Worm (Caenorhabditis elegans): ENCODE results near the gene F13E9.16.

The F13E9.16 gene

DNA sequence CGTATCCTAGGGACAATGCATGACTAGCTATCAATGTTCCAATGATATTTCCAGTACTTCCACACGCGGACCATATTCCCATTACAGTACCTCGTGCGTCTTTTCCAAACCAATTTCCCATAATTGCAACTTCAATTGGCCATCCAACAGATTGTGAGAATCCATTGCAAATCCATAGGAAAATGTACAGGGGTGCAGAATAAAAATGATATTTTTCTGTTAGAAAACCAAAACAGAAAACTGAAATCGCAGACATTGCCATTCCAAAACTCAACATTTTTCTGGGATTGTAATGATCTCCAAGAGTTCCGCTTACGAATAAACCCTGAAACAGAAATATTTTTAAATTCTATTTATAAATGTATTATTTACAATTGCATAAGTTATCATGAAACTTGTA is 36.0 kb downstream of the F13E9.16 start:
- TF ChIP-seq ZK337.2 (GFP tag; IDR thresholded peaks at IDR 0.05) (no peak), unc-62 (GFP tag; optimal IDR thresholded peaks at IDR 0.05 in 1 of 2) (peak in 1 of 2 experiments; percentile 50), unc-62 (tag; optimal IDR thresholded peaks at IDR 0.05) (no peak), mxl-2 (GFP tag; conservative IDR thresholded peaks at IDR 0.05) (no peak), zfp-3 (GFP tag; conservative IDR thresholded peaks at IDR 0.05) (no peak), dve-1 (tag; optimal IDR thresholded peaks at IDR 0.05; ENCODE audit: insufficient read depth) (no peak)

DNA sequence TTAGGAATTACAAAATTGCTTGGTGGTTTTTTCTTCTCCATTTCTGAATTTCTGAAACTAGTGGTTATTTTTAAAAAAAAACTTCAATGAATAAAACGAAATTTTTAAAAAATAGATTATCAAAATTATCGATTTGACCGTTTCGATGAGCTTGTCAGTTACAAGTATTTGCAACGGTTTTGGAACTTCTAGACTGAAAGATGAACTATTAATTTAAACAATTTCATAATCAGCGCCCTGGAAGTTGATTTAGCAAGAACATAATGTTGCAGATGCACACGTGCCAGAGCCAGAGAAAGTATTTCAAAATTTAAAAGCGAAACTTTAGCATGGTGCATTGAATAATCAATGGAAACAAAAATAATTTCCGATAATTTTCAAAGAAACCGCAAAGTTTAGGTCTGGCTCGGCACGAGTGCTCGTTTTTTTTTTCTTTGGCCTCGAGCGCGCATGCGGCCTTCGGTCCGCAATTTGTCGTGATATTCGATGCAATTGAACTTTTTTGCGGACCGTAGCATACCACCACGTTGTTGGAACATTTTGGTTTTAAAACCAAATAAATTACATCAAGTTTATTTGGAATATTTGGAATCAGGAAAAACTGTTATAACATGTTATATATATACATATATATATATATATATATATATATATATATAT is 44.4 kb downstream of the F13E9.16 start, which contains the start of gene T11G6.5:
Gene T11G6.5, minus strand, starts transcription at position 51 of the 660 bp plus-strand sequence.
- TF ChIP-seq Y75B8A.6 (GFP tag; IDR thresholded peaks at IDR 0.05) (no peak), nhr-102 (tag; optimal IDR thresholded peaks at IDR 0.05) (no peak), madf-9 (GFP tag; conservative IDR thresholded peaks at IDR 0.05) (no peak), unc-130 (GFP tag; optimal IDR thresholded peaks at IDR 0.05) (no peak), ceh-20 (GFP tag; IDR thresholded peaks at IDR 0.05) (no peak), aha-1 (tag) (peak; percentile 89), F26F4.8 (GFP tag; conservative IDR thresholded peaks at IDR 0.05) (no peak), ZK337.2 (GFP tag; IDR thresholded peaks at IDR 0.05) (no peak), mxl-3 (GFP tag; optimal IDR thresholded peaks at IDR 0.05) (peak; percentile 60), lin-15B (tag; optimal IDR thresholded peaks at IDR 0.05) (no peak), lin-13 (GFP tag; optimal IDR thresholded peaks at IDR 0.05) (peak; percentile 4), ceh-62 (tag; optimal IDR thresholded peaks at IDR 0.05) (no peak), snpc-4 (tag; optimal IDR thresholded peaks at IDR 0.05) (no peak), duxl-1 (tag; optimal IDR thresholded peaks at IDR 0.05; ENCODE audit: poor library complexity) (no peak), dmd-6 (GFP tag; IDR thresholded peaks at IDR 0.05) (peak; percentile 25; the same call in 1 of the 2 replicates), lin-39 (tag; optimal IDR thresholded peaks at IDR 0.05) (no peak), R02D3.7 (tag; optimal IDR thresholded peaks at IDR 0.05) (no peak), mes-2 (tag; optimal IDR thresholded peaks at IDR 0.05; ENCODE audit: poor library complexity, severe bottlenecking) (peak; percentile 58), ctbp-1 (GFP tag; IDR thresholded peaks at IDR 0.05) (no peak), F44E2.7 (GFP tag; IDR thresholded peaks at IDR 0.05) (no peak), zip-11 (GFP tag; IDR thresholded peaks at IDR 0.05) (no peak), hlh-11 (tag; optimal IDR thresholded peaks at IDR 0.05) (peak; percentile 14), nhr-111 (GFP tag; optimal IDR thresholded peaks at IDR 0.05) (no peak), nhr-10 (tag; optimal IDR thresholded peaks at IDR 0.05) (no peak), ceh-44 (GFP tag; IDR thresholded peaks at IDR 0.05) (no peak), nhr-6 (tag; optimal IDR thresholded peaks at IDR 0.05) (no peak), unc-39 (tag; optimal IDR thresholded peaks at IDR 0.05) (no peak), ces-1 (GFP tag; optimal IDR thresholded peaks at IDR 0.05) (no peak), nhr-25 (tag; optimal IDR thresholded peaks at IDR 0.05; ENCODE audit: borderline replicate concordance, insufficient read depth) (no peak), D1046.2 (GFP tag; IDR thresholded peaks at IDR 0.05) (no peak), skn-1 (tag; optimal IDR thresholded peaks at IDR 0.05) (no peak), set-16 (GFP tag; IDR thresholded peaks at IDR 0.05) (no peak), F10B5.3 (tag; optimal IDR thresholded peaks at IDR 0.05) (no peak), nhr-28 (tag; optimal IDR thresholded peaks at IDR 0.05) (no peak), nhr-76 (tag; optimal IDR thresholded peaks at IDR 0.05) (no peak), nhr-77 (tag; optimal IDR thresholded peaks at IDR 0.05) (no peak), hmg-1.1 (GFP tag; IDR thresholded peaks at IDR 0.05) (peak; percentile 49), lir-3 (tag; optimal IDR thresholded peaks at IDR 0.05) (no peak), cey-2 (tag; optimal IDR thresholded peaks at IDR 0.05; ENCODE audit: borderline replicate concordance, insufficient read depth) (no peak), hlh-30 (tag; optimal IDR thresholded peaks at IDR 0.05; ENCODE audit: insufficient read depth) (peak; percentile 89), madf-5 (GFP tag; IDR thresholded peaks at IDR 0.05) (no peak), ama-1 (optimal IDR thresholded peaks at IDR 0.05) (peak; percentile 12), snpc-1.2 (GFP tag; IDR thresholded peaks at IDR 0.05) (no peak), tag-97 (GFP tag; IDR thresholded peaks at IDR 0.05) (no peak)
